Worm (Caenorhabditis elegans) whole organism, L2 larva: ENCODE measurements around the gene str-170.

Experiments
- C34F6.9 ChIP-seq: fragments of 150-350 bp; optimal IDR thresholded peaks from 2 replicates; lab custom pipeline; 2014; ENCODE audit warnings: missing biosample characterization, missing genetic modification characterization
- R02D3.7 ChIP-seq: fragments of 150-350 bp; optimal IDR thresholded peaks from 2 replicates; lab custom pipeline; 2014; ENCODE audit warnings: missing biosample characterization, missing genetic modification characterization
- Y55F3AM.14 ChIP-seq: fragments of 200-800 bp; sonication (Bioruptor generic); optimal IDR thresholded peaks from 2 replicates; lab custom pipeline; 2018; ENCODE audit warnings: mild to moderate bottlenecking, missing genetic modification characterization, missing compliant biosample characterization
- ZK546.5 ChIP-seq: sonication (generic microtip); optimal IDR thresholded peaks from 2 replicates; lab custom pipeline; 2017; ENCODE audit warnings: missing biosample characterization, missing genetic modification characterization
- aly-2 ChIP-seq: fragments of 150-350 bp; optimal IDR thresholded peaks from 2 replicates; lab custom pipeline; 2014; ENCODE audit warnings: missing biosample characterization, missing genetic modification characterization
- ama-1 ChIP-seq: fragments of 150-350 bp; optimal IDR thresholded peaks from 2 replicates; lab custom pipeline; 2018; ENCODE audit warnings: inconsistent platforms
- blmp-1 ChIP-seq: sonication (generic microtip); optimal IDR thresholded peaks from 2 replicates; lab custom pipeline; 2017; ENCODE audit warnings: missing genetic modification characterization, mild to moderate bottlenecking, missing compliant biosample characterization, antibody characterized with exemption, moderate library complexity; ENCODE audit not compliant: insufficient read depth
- ceh-82 ChIP-seq: fragments of 150-350 bp; optimal IDR thresholded peaks from 2 replicates; lab custom pipeline; 2014; ENCODE audit warnings: missing biosample characterization, missing genetic modification characterization
- crh-2 ChIP-seq: sonication (generic microtip); optimal IDR thresholded peaks from 2 replicates; lab custom pipeline; 2017; ENCODE audit warnings: missing biosample characterization, missing genetic modification characterization
- egl-27 ChIP-seq: sonication (generic microtip); optimal IDR thresholded peaks from 3 replicates; lab custom pipeline; 2017; ENCODE audit warnings: missing biosample characterization, missing genetic modification reagents, missing genetic modification characterization
- elt-1 ChIP-seq: fragments of 150-350 bp; optimal IDR thresholded peaks from 2 replicates; lab custom pipeline; 2014; ENCODE audit warnings: missing biosample characterization, missing genetic modification characterization
- gmeb-1 ChIP-seq: fragments of 150-350 bp; optimal IDR thresholded peaks from 2 replicates; lab custom pipeline; 2014; ENCODE audit warnings: missing biosample characterization, missing genetic modification characterization
- lin-13 ChIP-seq: fragments of 150-350 bp; optimal IDR thresholded peaks from 2 replicates; lab custom pipeline; 2014; ENCODE audit warnings: missing biosample characterization, missing genetic modification reagents, missing genetic modification characterization
- lsy-2 ChIP-seq, 2 experiments: fragments of 150-350 bp in 1 of 2; sonication (generic microtip) in 1 of 2; optimal IDR thresholded peaks; 2 replicates each; lab custom pipeline; 2014 to 2017; ENCODE audit warnings: missing biosample characterization in 2 of 2, missing genetic modification characterization in 2 of 2
- mab-5 ChIP-seq: fragments of 150-350 bp; optimal IDR thresholded peaks from 2 replicates; lab custom pipeline; 2014; ENCODE audit warnings: missing biosample characterization, missing genetic modification characterization
- mbf-1 ChIP-seq: sonication (generic microtip); optimal IDR thresholded peaks from 2 replicates; lab custom pipeline; 2017; ENCODE audit warnings: missing biosample characterization, missing genetic modification characterization
- mdl-1 ChIP-seq, 2 experiments: fragments of 150-350 bp in 1 of 2; sonication (generic microtip) in 1 of 2; optimal IDR thresholded peaks; 2 replicates each; lab custom pipeline; 2017; ENCODE audit warnings: missing biosample characterization in 2 of 2, missing genetic modification characterization in 2 of 2
- nhr-10 ChIP-seq: sonication (generic microtip); optimal IDR thresholded peaks from 2 replicates; lab custom pipeline; 2017; ENCODE audit warnings: missing biosample characterization, missing genetic modification characterization
- nhr-11 ChIP-seq: fragments of 150-350 bp; optimal IDR thresholded peaks from 2 replicates; lab custom pipeline; 2014; ENCODE audit warnings: missing biosample characterization, missing genetic modification characterization
- nhr-12 ChIP-seq: fragments of 150-350 bp; optimal IDR thresholded peaks from 2 replicates; lab custom pipeline; 2014; ENCODE audit warnings: missing biosample characterization, missing genetic modification characterization
- nhr-129 ChIP-seq: fragments of 150-350 bp; optimal IDR thresholded peaks from 2 replicates; lab custom pipeline; 2014; ENCODE audit warnings: missing biosample characterization, missing genetic modification characterization
- nhr-21 ChIP-seq: fragments of 150-350 bp; optimal IDR thresholded peaks from 2 replicates; lab custom pipeline; 2014; ENCODE audit warnings: missing biosample characterization, missing genetic modification characterization
- nhr-237 ChIP-seq: fragments of 150-350 bp; optimal IDR thresholded peaks from 2 replicates; lab custom pipeline; 2014; ENCODE audit warnings: missing biosample characterization, missing genetic modification characterization
- nhr-25 ChIP-seq: fragments of 150-350 bp; sonication (generic microtip); optimal IDR thresholded peaks from 3 replicates; lab custom pipeline; 2014; ENCODE audit warnings: missing biosample characterization, missing genetic modification characterization
- nhr-77 ChIP-seq: fragments of 150-350 bp; optimal IDR thresholded peaks from 2 replicates; lab custom pipeline; 2014; ENCODE audit warnings: missing biosample characterization, missing genetic modification characterization
- sem-4 ChIP-seq: fragments of 150-350 bp; optimal IDR thresholded peaks from 2 replicates; lab custom pipeline; 2014; ENCODE audit warnings: missing biosample characterization, missing genetic modification reagents, missing genetic modification characterization
- skn-1 ChIP-seq: sonication (generic microtip); optimal IDR thresholded peaks from 2 replicates; lab custom pipeline; 2017; ENCODE audit warnings: missing biosample characterization, missing genetic modification characterization
- sma-3 ChIP-seq: sonication (generic microtip); optimal IDR thresholded peaks from 2 replicates; lab custom pipeline; 2016; ENCODE audit warnings: missing genetic modification reagents, missing genetic modification characterization, missing compliant biosample characterization
- sma-9 ChIP-seq, 2 experiments: fragments of 150-350 bp in 1 of 2; sonication (generic microtip) in 1 of 2; optimal IDR thresholded peaks; 2 replicates each; lab custom pipeline; 2014 to 2016; ENCODE audit warnings: missing genetic modification characterization in 2 of 2, mild to moderate bottlenecking in 1 of 2, missing biosample characterization in 1 of 2, missing compliant biosample characterization in 1 of 2, missing genetic modification reagents in 1 of 2, moderate library complexity in 1 of 2
- unc-39 ChIP-seq: fragments of 150-350 bp; optimal IDR thresholded peaks from 2 replicates; lab custom pipeline; 2014; ENCODE audit warnings: missing biosample characterization, missing genetic modification characterization
- unc-55 ChIP-seq: fragments of 150-350 bp; sonication (generic microtip); optimal IDR thresholded peaks from 3 replicates; lab custom pipeline; 2014; ENCODE audit warnings: missing biosample characterization, missing genetic modification reagents, missing genetic modification characterization
- unc-62 ChIP-seq: fragments of 150-350 bp; optimal IDR thresholded peaks from 2 replicates; lab custom pipeline; 2014; ENCODE audit warnings: missing biosample characterization, missing genetic modification reagents, missing genetic modification characterization
- ztf-1 ChIP-seq: fragments of 200-800 bp; sonication (Bioruptor generic); conservative IDR thresholded peaks from 2 replicates; pipeline ENCODE4 v1.3.6; 2022; ENCODE audit warnings: missing genetic modification characterization, missing compliant biosample characterization
- ztf-11 ChIP-seq: sonication (generic microtip); optimal IDR thresholded peaks from 2 replicates; lab custom pipeline; 2017; ENCODE audit warnings: missing biosample characterization, missing genetic modification characterization
- ztf-4 ChIP-seq: fragments of 150-350 bp; optimal IDR thresholded peaks from 2 replicates; lab custom pipeline; 2014; ENCODE audit warnings: missing biosample characterization, missing genetic modification characterization

str-170 gene

DNA sequence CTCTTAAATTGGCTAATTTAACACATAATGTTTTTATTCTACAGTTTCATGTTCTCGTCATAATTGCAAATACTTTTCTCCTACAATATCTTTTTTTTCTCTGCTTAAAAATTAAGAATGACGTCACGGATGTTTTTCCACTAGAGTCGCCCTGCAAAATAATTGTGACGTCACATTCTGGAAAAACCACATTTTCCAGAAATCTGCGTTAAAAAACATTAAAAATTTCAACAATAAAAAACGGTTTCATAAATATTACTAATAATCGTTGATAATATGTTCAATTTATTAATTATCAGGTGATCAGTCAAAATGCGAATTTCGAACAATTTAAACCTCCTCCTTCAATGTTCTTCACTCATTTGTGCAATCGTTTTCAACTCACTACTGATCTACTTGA lies 6.8 kb downstream of the str-170 start, which contains the start of gene str-166:
TSS of gene str-166 (plus strand) at position 301 of the 400 bp plus-strand sequence.
- TF ChIP-seq sem-4 (tag; lab: Kevin White, UChicago), result no peak
- no peak for TF ChIP-seq nhr-11 (tag; lab: Kevin White, UChicago)
- TF ChIP-seq ama-1 (lab: Kevin White, UChicago), result no peak
- no peak for TF ChIP-seq ztf-1 (GFP tag; lab: Robert Waterston, UW)
- TF ChIP-seq lsy-2 (tag; optimal IDR thresholded peaks at IDR 0.05; lab: Kevin White, UChicago), result no peak
- no peak for TF ChIP-seq sma-3 (GFP tag; lab: Kevin White, UChicago)
- no peak for TF ChIP-seq sma-9 (GFP tag; optimal IDR thresholded peaks at IDR 0.05; lab: Kevin White, UChicago)
- no peak for TF ChIP-seq sma-9 (tag; optimal IDR thresholded peaks at IDR 0.05; lab: Kevin White, UChicago)
- TF ChIP-seq C34F6.9 (tag; lab: Kevin White, UChicago), result no peak
- no peak for TF ChIP-seq nhr-25 (tag; lab: Kevin White, UChicago)
- no peak for TF ChIP-seq crh-2 (tag; lab: Kevin White, UChicago)
- no peak for TF ChIP-seq ceh-82 (tag; lab: Kevin White, UChicago)
- TF ChIP-seq mdl-1 (tag; optimal IDR thresholded peaks at IDR 0.05; lab: Kevin White, UChicago), result no peak
- TF ChIP-seq nhr-77 (tag; lab: Kevin White, UChicago), result no peak
- TF ChIP-seq aly-2 (tag; lab: Kevin White, UChicago), result no peak
- TF ChIP-seq skn-1 (tag; lab: Kevin White, UChicago), result no peak
- no peak for TF ChIP-seq egl-27 (tag; lab: Kevin White, UChicago)
- no peak for TF ChIP-seq nhr-237 (tag; lab: Kevin White, UChicago)
- no peak for TF ChIP-seq mab-5 (tag; lab: Kevin White, UChicago)
- no peak for TF ChIP-seq nhr-129 (tag; lab: Kevin White, UChicago)

DNA sequence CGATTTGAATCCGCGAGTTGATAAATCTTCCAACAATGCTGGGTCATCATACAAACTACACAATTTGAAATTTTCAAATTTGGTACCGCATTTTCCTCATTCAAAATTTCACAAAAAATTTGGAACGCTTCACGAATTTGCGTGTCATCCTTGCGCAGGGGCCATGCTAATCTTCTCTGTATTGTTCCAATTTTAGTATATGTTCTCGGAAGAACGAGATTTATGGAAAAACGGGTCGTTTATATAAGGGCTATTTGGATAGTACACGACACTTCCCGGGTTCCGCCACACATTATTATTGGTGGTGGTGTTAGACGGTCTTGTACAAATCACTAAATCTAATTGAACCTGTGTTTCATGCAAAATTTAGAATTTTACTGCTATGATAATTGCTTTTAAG lies 8.2 kb downstream of the str-170 start:
- no peak for TF ChIP-seq ztf-4 (tag; lab: Kevin White, UChicago)

DNA sequence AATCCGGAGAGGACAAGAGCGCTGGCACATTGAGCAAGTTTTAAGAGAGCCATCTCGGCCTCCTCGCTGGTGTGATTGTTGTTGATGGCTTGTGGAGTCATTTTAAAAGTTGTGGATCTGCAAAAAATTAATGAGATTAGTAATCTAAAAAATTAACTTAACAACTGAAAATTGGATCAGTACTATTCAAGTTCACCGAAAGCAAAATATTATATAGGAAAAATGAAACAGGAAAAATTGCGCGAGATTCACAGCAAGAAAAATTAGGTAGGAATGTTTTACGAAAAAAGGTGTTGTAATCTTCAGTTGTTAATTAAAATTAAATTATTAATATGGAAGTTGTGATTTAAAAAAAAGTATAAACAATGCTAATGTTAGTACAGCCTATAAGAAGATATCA lies 10.1 kb downstream of the str-170 start, which contains the start of gene T08B6.1:
TSS of gene T08B6.1 (minus strand) at position 101 of the 400 bp plus-strand sequence.
- TF ChIP-seq lsy-2 (tag; optimal IDR thresholded peaks at IDR 0.05; lab: Kevin White, UChicago) (no peak), lin-13 (no peak), blmp-1 (tag; lab: Kevin White, UChicago) (no peak), unc-39 (tag; lab: Kevin White, UChicago) (no peak), ztf-11 (tag; lab: Kevin White, UChicago) (no peak), ztf-1 (GFP tag; lab: Robert Waterston, UW) (no peak), gmeb-1 (tag; lab: Kevin White, UChicago) (no peak), nhr-11 (tag; lab: Kevin White, UChicago) (no peak), C34F6.9 (tag; lab: Kevin White, UChicago) (no peak), mbf-1 (no peak), nhr-12 (tag; lab: Kevin White, UChicago) (no peak)

- TF ChIP-seq sma-9 (GFP tag; optimal IDR thresholded peaks at IDR 0.05; lab: Kevin White, UChicago) (no peak), sma-9 (tag; optimal IDR thresholded peaks at IDR 0.05; lab: Kevin White, UChicago) (no peak), ZK546.5 (tag; lab: Kevin White, UChicago) (no peak), lin-13 (no peak), lsy-2 (tag; optimal IDR thresholded peaks at IDR 0.05; lab: Kevin White, UChicago) (no peak), sma-3 (GFP tag; lab: Kevin White, UChicago) (no peak), unc-62 (no peak), aly-2 (tag; lab: Kevin White, UChicago) (no peak), unc-39 (tag; lab: Kevin White, UChicago) (no peak), nhr-25 (tag; lab: Kevin White, UChicago) (no peak), ztf-11 (tag; lab: Kevin White, UChicago) (no peak), mdl-1 (tag; optimal IDR thresholded peaks at IDR 0.05; lab: Kevin White, UChicago) (no peak), nhr-21 (tag; lab: Kevin White, UChicago) (no peak), Y55F3AM.14 (GFP tag; lab: Kevin White, UChicago) (no peak), nhr-77 (tag; lab: Kevin White, UChicago) (no peak), R02D3.7 (tag; lab: Kevin White, UChicago) (no peak), nhr-129 (tag; lab: Kevin White, UChicago) (no peak), unc-55 (no peak), elt-1 (tag; lab: Kevin White, UChicago) (no peak), nhr-10 (tag; lab: Kevin White, UChicago) (no peak)
Observed at ce11 chrIV:4889613-4890012, 12.4 kb downstream of the str-170 start, which contains the start of gene sgnh-1. TSS of gene sgnh-1 (plus strand) at chrIV:4889913.
